Worm (Caenorhabditis elegans): ENCODE measurements around the gene clec-245.

The clec-245 gene

DNA sequence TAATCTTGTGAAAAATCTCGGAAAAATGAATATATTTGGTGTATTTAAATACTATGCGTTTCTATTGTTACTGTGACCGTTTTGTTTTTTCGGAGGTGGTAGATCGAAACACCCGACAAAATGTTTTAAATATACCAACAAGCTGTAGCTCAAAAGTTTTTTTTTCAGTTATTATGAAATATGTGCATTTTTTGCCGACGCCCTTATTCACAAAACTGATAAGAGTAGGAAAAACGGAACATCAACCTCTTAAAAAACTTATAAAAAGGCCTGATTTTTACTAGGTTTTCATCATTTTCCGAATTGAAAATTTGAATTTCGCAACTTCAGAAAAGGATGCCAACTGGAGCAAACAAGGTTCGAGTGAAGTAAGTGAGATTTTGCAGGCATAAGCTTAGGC is 44.8 kb downstream of the clec-245 start, which contains the start of gene Y37H2A.14:
Gene Y37H2A.14, plus strand, starts transcription at position 301 of the 400 bp plus-strand sequence.
- TF ChIP-seq elt-3 (tag; optimal IDR thresholded peaks at IDR 0.05) (no peak), zag-1 (tag; optimal IDR thresholded peaks at IDR 0.05) (no peak), nhr-10 (tag; optimal IDR thresholded peaks at IDR 0.05) (no peak), snpc-4 (tag; optimal IDR thresholded peaks at IDR 0.05) (no peak), ztf-11 (tag; optimal IDR thresholded peaks at IDR 0.05) (no peak), Y55F3AM.14 (GFP tag; optimal IDR thresholded peaks at IDR 0.05) (no peak), lin-39 (tag; optimal IDR thresholded peaks at IDR 0.05) (no peak), R02D3.7 (tag; optimal IDR thresholded peaks at IDR 0.05) (no peak), mdl-1 (tag; optimal IDR thresholded peaks at IDR 0.05) (no peak), ztf-1 (GFP tag; conservative IDR thresholded peaks at IDR 0.05) (no peak), blmp-1 (tag; optimal IDR thresholded peaks at IDR 0.05; ENCODE audit: insufficient read depth) (no peak), nhr-237 (tag; optimal IDR thresholded peaks at IDR 0.05) (no peak)

DNA sequence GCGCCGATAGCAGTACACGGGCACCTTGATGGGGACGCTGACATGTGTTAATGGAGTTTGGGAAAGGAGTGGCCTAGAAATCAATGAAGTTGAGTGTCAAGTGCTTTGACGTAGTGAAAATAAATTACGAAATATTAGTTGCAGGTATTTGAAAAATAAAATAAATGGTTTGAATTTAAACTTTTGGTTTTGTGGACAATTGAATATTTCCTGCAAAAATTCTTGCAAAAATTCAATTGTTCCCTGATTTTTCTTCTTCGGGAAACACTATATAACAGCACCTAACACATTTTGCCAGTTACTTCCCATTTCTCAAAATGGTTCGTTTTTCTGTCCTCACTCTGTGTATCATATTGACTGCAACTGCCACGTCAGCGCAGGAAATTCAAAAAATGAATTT is 45.7 kb downstream of the clec-245 start, which contains the start of gene Y37H2A.13:
Gene Y37H2A.13, plus strand, starts transcription at position 301 of the 400 bp plus-strand sequence.
- TF ChIP-seq alr-1 (tag; optimal IDR thresholded peaks at IDR 0.05) (no peak), ama-1 (optimal IDR thresholded peaks at IDR 0.05) (no peak), ztf-4 (tag; optimal IDR thresholded peaks at IDR 0.05) (no peak), elt-1 (tag; optimal IDR thresholded peaks at IDR 0.05) (no peak), C34F6.9 (tag; optimal IDR thresholded peaks at IDR 0.05) (no peak), unc-62 (GFP tag; optimal IDR thresholded peaks at IDR 0.05) (no peak), ceh-82 (tag; optimal IDR thresholded peaks at IDR 0.05) (no peak), mbf-1 (tag; optimal IDR thresholded peaks at IDR 0.05) (no peak), blmp-1 (tag; optimal IDR thresholded peaks at IDR 0.05; ENCODE audit: insufficient read depth) (no peak), ceh-16 (tag; optimal IDR thresholded peaks at IDR 0.05) (no peak)

DNA sequence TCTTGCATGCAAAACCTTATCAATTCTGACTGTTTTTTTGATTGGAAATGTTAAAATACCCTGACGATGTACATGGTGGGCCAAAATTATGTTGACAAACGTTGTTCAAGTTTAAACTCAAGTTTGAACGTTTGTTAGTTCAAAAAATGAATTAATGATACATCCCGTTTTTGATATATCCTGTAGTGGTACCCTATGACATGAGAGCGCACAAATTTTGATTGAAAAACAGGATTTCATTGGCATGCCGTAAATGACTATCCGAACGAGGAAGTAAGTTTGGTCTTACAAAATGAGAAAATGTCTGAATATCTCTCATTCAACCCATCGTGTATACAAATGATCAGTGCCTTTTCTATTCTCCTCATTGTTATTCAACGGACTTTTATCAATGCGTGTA is 47.1 kb downstream of the clec-245 start, which contains the start of gene Y37H2A.11:
Gene Y37H2A.11, plus strand, starts transcription at position 301 of the 400 bp plus-strand sequence.
- TF ChIP-seq fos-1 (tag; optimal IDR thresholded peaks at IDR 0.05), result no peak
- no peak for TF ChIP-seq unc-62 (GFP tag; optimal IDR thresholded peaks at IDR 0.05)
- TF ChIP-seq nhr-129 (tag; optimal IDR thresholded peaks at IDR 0.05), result no peak

DNA sequence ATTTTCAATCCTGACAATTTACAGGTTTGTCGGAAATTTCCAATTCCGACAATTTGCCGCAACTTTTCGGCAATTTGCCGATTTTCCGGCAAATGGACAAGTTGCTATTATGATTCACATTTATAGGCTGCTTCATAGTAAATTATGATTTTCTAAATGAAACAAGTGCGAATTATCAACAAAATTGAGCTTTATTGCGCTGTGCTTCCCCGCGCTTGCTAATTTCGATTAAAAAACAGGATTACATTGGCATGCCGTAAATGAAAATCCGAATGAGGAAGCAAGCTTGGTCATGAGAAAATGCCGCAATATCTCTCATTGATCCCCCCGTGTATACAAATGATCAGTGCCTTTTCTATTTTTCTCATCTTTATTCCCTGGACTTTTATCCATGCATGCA is 49.5 kb downstream of the clec-245 start, which contains the start of gene Y37H2A.10:
Gene Y37H2A.10, plus strand, starts transcription at position 301 of the 400 bp plus-strand sequence.
- no peak for TF ChIP-seq nhr-21 (tag; optimal IDR thresholded peaks at IDR 0.05)
- TF ChIP-seq ceh-16 (tag; optimal IDR thresholded peaks at IDR 0.05), result no peak
- no peak for TF ChIP-seq aly-2 (tag; optimal IDR thresholded peaks at IDR 0.05)
- no peak for TF ChIP-seq unc-55 (GFP tag; optimal IDR thresholded peaks at IDR 0.05)
- no peak for TF ChIP-seq lin-39 (tag; optimal IDR thresholded peaks at IDR 0.05)
- TF ChIP-seq ztf-1 (GFP tag; conservative IDR thresholded peaks at IDR 0.05), result no peak
- TF ChIP-seq unc-62 (GFP tag; optimal IDR thresholded peaks at IDR 0.05), result no peak
- no peak for TF ChIP-seq blmp-1 (tag; optimal IDR thresholded peaks at IDR 0.05; ENCODE audit: insufficient read depth)
- TF ChIP-seq mbf-1 (tag; optimal IDR thresholded peaks at IDR 0.05), result no peak

DNA sequence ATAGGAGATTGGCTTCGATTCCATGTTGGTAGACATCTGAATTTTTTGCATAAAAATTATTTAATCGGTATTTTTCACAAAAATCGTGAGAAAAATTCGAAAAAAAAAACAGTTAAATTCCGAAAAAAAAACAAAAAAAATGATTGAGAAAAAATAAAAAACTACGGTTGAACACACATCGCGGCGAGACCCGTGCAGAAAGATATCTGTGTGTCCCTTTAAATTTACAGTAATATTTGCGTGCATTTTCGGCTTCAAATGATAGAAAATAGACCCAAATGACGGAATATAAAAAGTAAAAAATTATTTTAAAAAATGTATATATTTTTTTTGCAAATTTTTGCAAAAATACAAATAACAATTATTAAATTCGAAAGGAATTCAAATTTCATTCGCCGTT is 50.5 kb downstream of the clec-245 start:
- no peak for TF ChIP-seq mdl-1 (tag; optimal IDR thresholded peaks at IDR 0.05)
- TF ChIP-seq R02D3.7 (tag; optimal IDR thresholded peaks at IDR 0.05), result no peak
- TF ChIP-seq skn-1 (tag; optimal IDR thresholded peaks at IDR 0.05), result no peak
- no peak for TF ChIP-seq sma-9 (GFP tag; optimal IDR thresholded peaks at IDR 0.05)
- TF ChIP-seq sma-9 (tag; optimal IDR thresholded peaks at IDR 0.05), result no peak
- no peak for TF ChIP-seq snpc-4 (tag; optimal IDR thresholded peaks at IDR 0.05)
- TF ChIP-seq unc-62 (GFP tag; optimal IDR thresholded peaks at IDR 0.05), result no peak
- TF ChIP-seq F13H6.1 (tag; optimal IDR thresholded peaks at IDR 0.05), result no peak
- no peak for TF ChIP-seq ceh-16 (tag; optimal IDR thresholded peaks at IDR 0.05)
- no peak for TF ChIP-seq dmd-4 (tag; optimal IDR thresholded peaks at IDR 0.05)
- TF ChIP-seq nhr-25 (tag; optimal IDR thresholded peaks at IDR 0.05), result no peak
- no peak for TF ChIP-seq gmeb-1 (tag; optimal IDR thresholded peaks at IDR 0.05)
- no peak for TF ChIP-seq nhr-12 (tag; optimal IDR thresholded peaks at IDR 0.05)
- no peak for TF ChIP-seq alr-1 (tag; optimal IDR thresholded peaks at IDR 0.05)
- no peak for TF ChIP-seq elt-3 (tag; optimal IDR thresholded peaks at IDR 0.05)
- TF ChIP-seq nhr-237 (tag; optimal IDR thresholded peaks at IDR 0.05), result no peak
- no peak for TF ChIP-seq ztf-11 (tag; optimal IDR thresholded peaks at IDR 0.05)
- TF ChIP-seq sma-3 (GFP tag; optimal IDR thresholded peaks at IDR 0.05), result no peak
- TF ChIP-seq blmp-1 (tag; optimal IDR thresholded peaks at IDR 0.05; ENCODE audit: insufficient read depth), result no peak

All from whole organism, L2 larva.